Worm (Caenorhabditis elegans) whole organism, midembryonic: ENCODE data around the gene cpna-4.

Experiments used
- med-1 ChIP-seq: sonication (generic microtip); optimal IDR thresholded peaks from 2 replicates; lab custom pipeline; 2017; ENCODE audit warnings: missing genetic modification characterization, mild to moderate bottlenecking, missing compliant biosample characterization, antibody characterized with exemption, missing genetic modification reagents; ENCODE audit not compliant: insufficient read depth
- tab-1 ChIP-seq: fragments of 200-800 bp; sonication (Bioruptor generic); IDR thresholded peaks from 2 replicates; pipeline ENCODE4 v1.3.6; 2022; ENCODE audit warnings: missing genetic modification characterization, missing compliant biosample characterization
- ztf-29 ChIP-seq: fragments of 200-800 bp; sonication (Bioruptor generic); IDR thresholded peaks from 2 replicates; pipeline ENCODE4 v1.3.6; 2022; ENCODE audit warnings: missing genetic modification reagents, missing genetic modification characterization, missing compliant biosample characterization

DNA sequence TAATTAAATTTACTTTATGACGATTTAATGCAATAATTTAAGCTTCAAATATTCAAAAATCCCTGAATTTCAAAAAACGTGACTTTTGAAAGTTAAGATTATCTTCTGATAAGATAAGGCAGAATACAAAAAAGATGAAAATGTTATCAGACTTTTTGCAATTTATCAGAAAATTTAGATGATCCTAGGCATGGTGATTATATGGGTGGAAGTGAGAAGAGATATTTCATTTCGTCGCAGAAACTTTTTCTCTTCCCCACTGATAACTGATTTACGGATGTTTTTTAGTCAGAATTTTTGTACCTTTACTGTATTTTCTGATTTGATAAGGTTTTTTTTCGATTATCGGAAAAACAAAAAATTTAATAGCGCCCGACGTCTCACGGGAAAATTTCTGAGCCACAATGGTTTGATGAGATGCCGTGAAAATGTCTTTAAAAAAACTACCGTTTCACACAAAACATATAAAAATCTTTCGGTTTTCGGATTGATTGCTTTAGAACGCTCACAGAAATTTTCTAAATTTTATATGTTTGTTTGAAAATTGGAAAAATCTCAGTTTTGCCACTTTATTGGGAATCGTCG is 34.0 kb downstream of the cpna-4 start:
- TF ChIP-seq ztf-29 (GFP tag; lab: Robert Waterston, UW) (no peak), med-1 (no peak), tab-1 (no peak)
